Worm (Caenorhabditis elegans) whole organism, L3 larva: ENCODE measurements around the gene srh-146.

ENCODE experiments used
- R02D3.7 ChIP-seq: fragments of 150-350 bp; optimal IDR thresholded peaks from 2 replicates; lab custom pipeline; 2014; ENCODE audit warnings: missing biosample characterization, missing genetic modification characterization
- ZK546.5 ChIP-seq: sonication (generic microtip); optimal IDR thresholded peaks from 2 replicates; lab custom pipeline; 2017; ENCODE audit warnings: missing biosample characterization, missing genetic modification characterization
- ama-1 ChIP-seq: fragments of 150-350 bp; optimal IDR thresholded peaks from 2 replicates; lab custom pipeline; 2018
- ceh-28 ChIP-seq: fragments of 150-350 bp; optimal IDR thresholded peaks from 2 replicates; lab custom pipeline; 2014; ENCODE audit warnings: missing biosample characterization, missing genetic modification reagents, missing genetic modification characterization
- ceh-82 ChIP-seq: fragments of 150-350 bp; optimal IDR thresholded peaks from 2 replicates; lab custom pipeline; 2014; ENCODE audit warnings: missing biosample characterization, missing genetic modification characterization
- ceh-9 ChIP-seq: sonication (generic microtip); optimal IDR thresholded peaks from 2 replicates; lab custom pipeline; 2018; ENCODE audit warnings: missing biosample characterization, missing genetic modification characterization
- daf-12 ChIP-seq: fragments of 150-350 bp; optimal IDR thresholded peaks from 2 replicates; lab custom pipeline; 2014; ENCODE audit warnings: missing biosample characterization, missing genetic modification reagents, missing genetic modification characterization
- egl-5 ChIP-seq: fragments of 150-350 bp; optimal IDR thresholded peaks from 2 replicates; lab custom pipeline; 2017; ENCODE audit warnings: missing biosample characterization, missing genetic modification reagents, missing genetic modification characterization, inconsistent platforms
- elt-2 ChIP-seq: sonication (generic microtip); optimal IDR thresholded peaks from 2 replicates; lab custom pipeline; 2016; ENCODE audit warnings: missing genetic modification reagents, mild to moderate bottlenecking, missing genetic modification characterization, missing compliant biosample characterization
- eor-1 ChIP-seq, 2 experiments: fragments of 150-350 bp; optimal IDR thresholded peaks; 2 replicates each; lab custom pipeline; 2014 to 2018; ENCODE audit warnings: missing biosample characterization in 2 of 2, missing genetic modification characterization in 2 of 2
- fkh-10 ChIP-seq: sonication (generic microtip); optimal IDR thresholded peaks from 2 replicates; lab custom pipeline; 2017; ENCODE audit warnings: missing biosample characterization, missing genetic modification reagents, missing genetic modification characterization
- fos-1 ChIP-seq: fragments of 150-350 bp; optimal IDR thresholded peaks from 2 replicates; lab custom pipeline; 2014; ENCODE audit warnings: missing biosample characterization, missing genetic modification characterization
- jun-1 ChIP-seq: fragments of 150-350 bp; optimal IDR thresholded peaks from 2 replicates; lab custom pipeline; 2014; ENCODE audit warnings: missing biosample characterization, missing genetic modification reagents, missing genetic modification characterization
- lin-15B ChIP-seq: fragments of 150-350 bp; optimal IDR thresholded peaks from 2 replicates; lab custom pipeline; 2014; ENCODE audit warnings: missing biosample characterization, missing genetic modification characterization
- lsy-12 ChIP-seq: sonication (generic microtip); optimal IDR thresholded peaks from 2 replicates; lab custom pipeline; 2016; ENCODE audit warnings: mild to moderate bottlenecking, missing genetic modification characterization, missing compliant biosample characterization
- mdl-1 ChIP-seq: fragments of 150-350 bp; optimal IDR thresholded peaks from 2 replicates; lab custom pipeline; 2014; ENCODE audit warnings: missing biosample characterization, missing genetic modification characterization
- mml-1 ChIP-seq: fragments of 150-350 bp; sonication (generic microtip); optimal IDR thresholded peaks from 3 replicates; lab custom pipeline; 2014; ENCODE audit warnings: missing biosample characterization, missing genetic modification characterization
- nfya-1 ChIP-seq: sonication (generic microtip); optimal IDR thresholded peaks from 2 replicates; lab custom pipeline; 2017; ENCODE audit warnings: missing genetic modification characterization, mild to moderate bottlenecking, missing compliant biosample characterization, antibody characterized with exemption, moderate library complexity; ENCODE audit not compliant: insufficient read depth
- nhr-11 ChIP-seq: fragments of 150-350 bp; optimal IDR thresholded peaks from 2 replicates; lab custom pipeline; 2014; ENCODE audit warnings: missing biosample characterization, missing genetic modification characterization
- nhr-12 ChIP-seq: fragments of 150-350 bp; optimal IDR thresholded peaks from 2 replicates; lab custom pipeline; 2014; ENCODE audit warnings: missing biosample characterization, missing genetic modification characterization
- nhr-23 ChIP-seq: fragments of 150-350 bp; optimal IDR thresholded peaks from 2 replicates; lab custom pipeline; 2014; ENCODE audit warnings: missing biosample characterization, missing genetic modification reagents, missing genetic modification characterization
- nhr-237 ChIP-seq: fragments of 150-350 bp; optimal IDR thresholded peaks from 2 replicates; lab custom pipeline; 2014; ENCODE audit warnings: missing biosample characterization, missing genetic modification characterization
- nhr-25 ChIP-seq: sonication (generic microtip); optimal IDR thresholded peaks from 2 replicates; lab custom pipeline; 2017; ENCODE audit warnings: missing biosample characterization, missing genetic modification characterization
- nhr-28 ChIP-seq: fragments of 150-350 bp; optimal IDR thresholded peaks from 2 replicates; lab custom pipeline; 2014; ENCODE audit warnings: missing biosample characterization, missing genetic modification characterization
- nhr-43 ChIP-seq: sonication (generic microtip); optimal IDR thresholded peaks from 2 replicates; lab custom pipeline; 2016; ENCODE audit warnings: mild to moderate bottlenecking, missing genetic modification characterization, missing compliant biosample characterization; ENCODE audit not compliant: poor library complexity, severe bottlenecking
- nhr-76 ChIP-seq: fragments of 150-350 bp; sonication (generic microtip); optimal IDR thresholded peaks from 5 replicates; lab custom pipeline; 2014; ENCODE audit warnings: missing biosample characterization, missing genetic modification characterization
- nhr-77 ChIP-seq: fragments of 150-350 bp; optimal IDR thresholded peaks from 2 replicates; lab custom pipeline; 2014; ENCODE audit warnings: missing biosample characterization, missing genetic modification characterization
- pha-4 ChIP-seq: fragments of 150-350 bp; optimal IDR thresholded peaks from 2 replicates; lab custom pipeline; 2014; ENCODE audit warnings: missing biosample characterization, missing genetic modification reagents, missing genetic modification characterization
- pqm-1 ChIP-seq: fragments of 150-350 bp; optimal IDR thresholded peaks from 2 replicates; lab custom pipeline; 2017; ENCODE audit warnings: missing biosample characterization, missing genetic modification characterization, inconsistent platforms
- sea-2 ChIP-seq: fragments of 150-350 bp; sonication (generic microtip); optimal IDR thresholded peaks from 4 replicates; lab custom pipeline; 2014; ENCODE audit warnings: missing biosample characterization, missing genetic modification reagents, missing genetic modification characterization
- skn-1 ChIP-seq: fragments of 150-350 bp; optimal IDR thresholded peaks from 2 replicates; lab custom pipeline; 2014; ENCODE audit warnings: missing biosample characterization, missing genetic modification characterization
- snpc-4 ChIP-seq: fragments of 150-350 bp; optimal IDR thresholded peaks from 2 replicates; lab custom pipeline; 2014; ENCODE audit warnings: missing biosample characterization, missing genetic modification characterization
- unc-39 ChIP-seq: sonication (generic microtip); optimal IDR thresholded peaks from 4 replicates; lab custom pipeline; 2017; ENCODE audit warnings: missing biosample characterization, missing genetic modification characterization

The srh-146 gene

DNA sequence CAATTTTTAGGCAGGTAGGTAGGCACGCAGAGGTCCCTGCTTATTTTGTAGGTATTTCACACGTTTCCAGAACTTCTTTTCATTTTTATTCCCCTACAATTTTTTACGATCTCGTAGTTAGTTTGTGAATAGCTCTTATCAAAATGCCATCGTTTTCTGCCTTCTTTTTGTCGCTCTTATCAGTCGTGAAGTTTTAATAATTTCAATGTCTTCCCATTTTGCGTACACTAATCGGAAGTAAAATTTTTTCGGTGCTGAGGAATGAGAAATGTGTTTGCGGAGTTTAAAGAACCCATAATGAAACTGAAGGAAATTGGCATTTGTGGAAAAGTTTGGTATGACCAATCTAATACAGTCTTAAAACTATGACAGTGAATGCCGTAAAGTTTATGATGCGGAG lies 33.7 kb upstream of the srh-146 start:
- TF ChIP-seq skn-1 (tag; lab: Kevin White, UChicago) = no peak
- peak; percentile 49 for TF ChIP-seq pqm-1
- no peak for TF ChIP-seq sea-2
- peak; percentile 84 for TF ChIP-seq elt-2
- TF ChIP-seq lsy-12 (tag; lab: Kevin White, UChicago) = no peak
- TF ChIP-seq jun-1 (tag; lab: Kevin White, UChicago) = peak; percentile 59
- no peak for TF ChIP-seq ceh-82
- no peak for TF ChIP-seq nfya-1 (tag; lab: Kevin White, UChicago)

DNA sequence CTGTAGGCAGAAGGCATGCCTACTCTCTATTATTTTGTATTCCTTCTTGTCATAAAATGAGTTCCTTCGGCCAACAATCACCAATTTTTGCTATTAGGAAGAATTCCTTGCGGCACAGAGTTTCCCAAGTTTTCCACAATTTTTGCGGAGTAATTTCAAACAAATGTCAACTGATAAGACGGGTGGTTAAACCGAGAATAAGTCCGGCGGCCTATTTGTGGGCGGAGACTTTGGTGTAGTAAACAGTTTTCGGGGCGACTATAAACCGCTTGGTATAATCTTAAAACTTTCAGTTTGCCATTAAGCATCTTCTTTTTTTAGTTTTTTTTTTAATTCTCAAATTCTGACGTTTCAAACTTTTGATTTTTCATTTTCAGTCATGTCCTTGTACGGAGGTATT lies 33.0 kb upstream of the srh-146 start, which contains the start of gene ifc-1:
ifc-1 (plus strand) TSS at position 378 of the 400 bp plus-strand sequence.
- TF ChIP-seq nhr-76 (tag; lab: Kevin White, UChicago) (no peak), lin-15B (tag; lab: Kevin White, UChicago) (no peak), elt-2 (peak; percentile 57)

DNA sequence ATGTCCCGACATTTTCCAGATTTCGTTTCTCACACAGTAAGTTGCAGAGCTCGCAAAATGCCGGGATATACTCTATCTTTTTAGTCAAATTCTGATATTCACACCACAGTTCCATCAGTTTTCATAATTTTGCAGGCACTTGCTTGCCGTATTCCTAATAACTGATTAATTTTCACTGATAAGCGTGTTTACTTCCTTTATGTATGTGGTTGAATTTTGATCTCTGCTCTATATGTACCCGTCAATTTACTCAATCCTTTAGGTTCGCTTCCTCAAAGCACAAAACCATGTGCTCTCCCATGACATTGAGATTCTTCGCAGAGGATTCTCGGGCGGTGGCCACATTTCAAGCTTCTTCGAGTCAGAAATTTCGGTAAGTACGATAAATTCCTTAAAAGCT lies 32.5 kb upstream of the srh-146 start:
- TF ChIP-seq elt-2 (peak; percentile 40), R02D3.7 (tag; lab: Kevin White, UChicago) (no peak), pqm-1 (peak; percentile 10), mml-1 (tag; lab: Kevin White, UChicago) (no peak), skn-1 (tag; lab: Kevin White, UChicago) (no peak), ZK546.5 (tag; lab: Kevin White, UChicago) (no peak), ceh-82 (no peak), mdl-1 (tag; lab: Kevin White, UChicago) (no peak), egl-5 (no peak), eor-1 (tag; optimal IDR thresholded peaks at IDR 0.05; lab: Kevin White, UChicago) (no peak)

DNA sequence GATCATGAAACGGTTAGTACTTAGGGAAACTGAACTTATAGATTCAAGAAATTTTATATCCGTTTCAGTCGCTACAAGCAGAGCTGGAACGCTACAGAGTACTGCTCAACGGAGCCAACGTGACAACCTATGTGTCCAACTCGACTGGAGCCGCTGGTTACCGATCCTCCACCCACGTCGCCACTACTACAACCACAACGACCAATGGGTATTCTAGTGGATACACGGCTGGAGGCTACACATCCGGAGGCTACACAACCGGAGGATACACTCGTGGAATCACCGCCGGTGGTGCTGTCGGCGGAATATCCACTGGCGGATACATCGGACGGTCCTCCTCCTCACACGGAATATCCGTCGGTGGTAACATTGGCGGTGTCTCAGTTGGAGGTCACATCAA lies 31.0 kb upstream of the srh-146 start:
- no peak for TF ChIP-seq fos-1 (tag; lab: Kevin White, UChicago)
- no peak for TF ChIP-seq nhr-237 (tag; lab: Kevin White, UChicago)
- no peak for TF ChIP-seq nhr-12 (tag; lab: Kevin White, UChicago)

DNA sequence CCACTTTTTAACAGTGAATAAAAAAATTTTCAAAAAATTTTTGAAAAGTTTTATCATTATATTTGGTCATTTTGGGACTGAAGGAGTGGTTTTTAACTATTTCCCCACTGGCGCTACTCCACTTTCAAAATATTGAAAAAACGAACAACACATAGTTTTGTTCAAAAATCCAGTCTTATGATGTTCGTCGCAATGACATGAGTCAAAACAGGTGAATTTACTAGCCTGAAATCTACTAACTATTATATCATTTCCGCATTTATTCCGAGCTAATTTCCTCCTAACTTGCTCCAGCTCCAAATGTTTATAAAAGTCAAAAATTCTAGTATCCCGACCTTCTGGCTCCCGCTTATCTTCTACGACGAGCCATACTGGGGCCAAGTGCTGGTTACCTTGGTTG lies 29.6 kb upstream of the srh-146 start, which contains the start of gene sre-24:
sre-24 (plus strand) TSS at position 301 of the 400 bp plus-strand sequence.
- no peak for TF ChIP-seq lin-15B (tag; lab: Kevin White, UChicago)
- no peak for TF ChIP-seq snpc-4 (tag; lab: Kevin White, UChicago)
- no peak for TF ChIP-seq mdl-1 (tag; lab: Kevin White, UChicago)
- no peak for TF ChIP-seq ceh-28 (tag; lab: Kevin White, UChicago)
- TF ChIP-seq nhr-23 (tag; lab: Kevin White, UChicago) = no peak
- TF ChIP-seq skn-1 (tag; lab: Kevin White, UChicago) = no peak
- no peak for TF ChIP-seq fos-1 (tag; lab: Kevin White, UChicago)
- TF ChIP-seq pqm-1 = no peak
- TF ChIP-seq eor-1 (tag; optimal IDR thresholded peaks at IDR 0.05; lab: Kevin White, UChicago) = no peak
- TF ChIP-seq mml-1 (tag; lab: Kevin White, UChicago) = no peak

DNA sequence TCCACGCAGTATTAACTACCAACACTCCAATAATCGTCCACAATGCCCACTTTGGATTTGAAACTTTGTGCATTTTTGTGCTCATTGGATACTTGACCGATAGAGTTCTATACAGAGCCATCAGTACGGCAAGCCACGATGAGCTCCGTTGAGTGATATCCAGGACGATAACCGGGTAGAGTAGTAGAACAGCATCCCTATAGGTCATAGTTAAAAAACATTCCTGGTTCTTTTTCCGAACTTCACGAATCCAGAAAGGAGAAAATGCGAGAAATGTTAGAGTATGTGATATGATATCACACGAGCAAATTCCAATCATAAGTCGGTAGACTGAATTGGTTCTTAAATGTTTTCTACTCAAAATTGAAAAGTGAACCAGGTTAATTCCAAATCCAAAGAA lies 25.8 kb upstream of the srh-146 start:
- TF ChIP-seq ama-1 (lab: Kevin White, UChicago) (no peak), nhr-237 (tag; lab: Kevin White, UChicago) (no peak), nhr-23 (tag; lab: Kevin White, UChicago) (no peak), nfya-1 (tag; lab: Kevin White, UChicago) (no peak), skn-1 (tag; lab: Kevin White, UChicago) (no peak), R02D3.7 (tag; lab: Kevin White, UChicago) (no peak)

DNA sequence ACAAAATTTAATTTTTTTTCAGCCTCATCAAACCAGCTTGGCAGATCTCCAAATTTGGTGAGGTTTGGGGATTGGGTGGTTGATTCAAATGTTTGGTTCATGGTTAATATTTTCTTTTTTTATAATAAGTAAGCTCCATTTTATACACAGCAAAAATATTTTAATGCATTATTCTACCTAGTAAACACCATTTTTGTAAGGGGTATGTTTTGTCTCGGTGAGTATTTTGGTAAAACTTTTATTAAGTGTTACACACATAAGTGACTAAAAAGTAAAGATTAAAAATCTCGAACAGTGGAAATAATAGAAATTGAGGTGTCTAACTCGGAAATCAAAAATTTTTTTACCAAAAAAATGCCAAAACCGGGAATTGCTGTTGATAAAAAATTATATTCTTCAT lies 25.4 kb upstream of the srh-146 start, which contains the start of gene srw-4:
srw-4 (minus strand) TSS at position 101 of the 400 bp plus-strand sequence.
- TF ChIP-seq nhr-11 (tag; lab: Kevin White, UChicago) (no peak), ZK546.5 (tag; lab: Kevin White, UChicago) (no peak), nhr-23 (tag; lab: Kevin White, UChicago) (no peak), ceh-9 (no peak)

DNA sequence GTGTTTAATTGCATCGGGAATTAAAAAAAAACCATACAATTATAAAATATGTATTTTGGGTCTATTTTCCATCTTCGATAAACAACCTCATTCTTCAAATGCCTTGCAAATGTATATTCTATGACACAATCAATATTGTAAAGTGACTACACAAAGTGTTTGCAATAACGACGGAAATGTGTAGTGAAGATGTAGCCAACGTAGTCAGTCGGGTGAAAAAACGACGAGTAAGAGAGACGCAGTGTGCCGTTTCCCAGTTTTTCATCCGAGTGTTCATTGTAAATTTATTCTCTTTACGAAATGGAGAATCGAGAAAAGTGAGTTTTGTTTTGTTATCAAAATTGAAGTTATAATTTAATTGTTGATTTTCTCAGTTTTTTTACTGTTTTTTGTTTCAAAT lies 22.1 kb upstream of the srh-146 start, which contains the start of gene F37B4.15:
F37B4.15 (plus strand) TSS at position 301 of the 400 bp plus-strand sequence.
- TF ChIP-seq pqm-1 = no peak
- no peak for TF ChIP-seq nhr-25 (tag; lab: Kevin White, UChicago)
- TF ChIP-seq nhr-237 (tag; lab: Kevin White, UChicago) = no peak
- TF ChIP-seq nhr-28 (tag; lab: Kevin White, UChicago) = no peak
- no peak for TF ChIP-seq fkh-10
- no peak for TF ChIP-seq sea-2
- no peak for TF ChIP-seq elt-2
- no peak for TF ChIP-seq mdl-1 (tag; lab: Kevin White, UChicago)
- TF ChIP-seq ceh-9 = no peak
- no peak for TF ChIP-seq ama-1 (lab: Kevin White, UChicago)
- TF ChIP-seq pha-4 = no peak
- no peak for TF ChIP-seq lsy-12 (tag; lab: Kevin White, UChicago)
- TF ChIP-seq nhr-77 (tag; lab: Kevin White, UChicago) = no peak
- no peak for TF ChIP-seq nhr-43 (tag; lab: Kevin White, UChicago)
- TF ChIP-seq mml-1 (tag; lab: Kevin White, UChicago) = no peak
- TF ChIP-seq daf-12 = no peak
- no peak for TF ChIP-seq nhr-23 (tag; lab: Kevin White, UChicago)
- no peak for TF ChIP-seq unc-39
- TF ChIP-seq nfya-1 (tag; lab: Kevin White, UChicago) = no peak
